Worm (Caenorhabditis elegans): Measurements from ENCODE around the gene camt-1.

camt-1 gene

ce11 chrII:4548408-4548807 lies 43.5 kb upstream of the camt-1 start (continued):
- TF ChIP-seq sea-2 (GFP tag; IDR thresholded peaks at IDR 0.05) (no peak), die-1 (tag; optimal IDR thresholded peaks at IDR 0.05) (no peak)

- TF ChIP-seq tbp1 (GFP tag; optimal IDR thresholded peaks at IDR 0.05) (no peak), ztf-18 (tag; optimal IDR thresholded peaks at IDR 0.05) (no peak), nhr-27 (tag; optimal IDR thresholded peaks at IDR 0.05) (no peak), cebp-1 (GFP tag; IDR thresholded peaks at IDR 0.05) (no peak), cebp-1 (tag; optimal IDR thresholded peaks at IDR 0.05) (no peak), lag-1 (GFP tag; IDR thresholded peaks at IDR 0.05) (no peak), ccch-3 (GFP tag; optimal IDR thresholded peaks at IDR 0.05) (no peak), snpc-1.1 (tag; optimal IDR thresholded peaks at IDR 0.05; ENCODE audit: insufficient read depth) (no peak), hmg-1.2 (GFP tag; IDR thresholded peaks at IDR 0.05) (no peak)
Observed at ce11 chrII:4543568-4543967, 38.6 kb upstream of the camt-1 start, which contains the start of gene sra-34. sra-34 (minus strand) TSS chrII:4543668.

- TF ChIP-seq egl-18 (GFP tag; IDR thresholded peaks at IDR 0.05) (no peak), tbp1 (GFP tag; optimal IDR thresholded peaks at IDR 0.05) (no peak), Y95B8A.8 (GFP tag; IDR thresholded peaks at IDR 0.05) (no peak), lin-54 (GFP tag; optimal IDR thresholded peaks at IDR 0.05) (no peak), ets-4 (GFP tag; optimal IDR thresholded peaks at IDR 0.05) (no peak)
Observed at ce11 chrII:4540631-4541030, 35.7 kb upstream of the camt-1 start, which contains the start of gene sra-36. sra-36 (minus strand) TSS chrII:4540731.

DNA sequence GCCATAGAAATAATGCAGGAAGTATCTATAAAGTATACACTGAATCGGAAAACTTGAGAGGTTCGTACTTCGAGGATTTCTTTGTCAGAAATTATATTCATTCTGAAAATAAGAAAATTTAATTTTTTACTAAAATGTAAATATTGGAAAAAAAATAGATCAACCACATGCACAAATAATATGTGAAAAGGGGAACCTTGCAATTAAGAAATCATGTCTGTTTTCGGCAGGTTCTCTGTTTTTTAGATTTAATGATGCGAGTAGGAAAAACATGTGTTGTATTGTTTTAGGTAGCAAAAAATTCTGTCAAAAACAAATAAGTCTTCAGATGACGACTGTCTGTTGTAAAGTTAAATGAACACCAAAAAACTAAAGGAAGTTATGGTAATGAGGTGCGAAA lies 32.2 kb upstream of the camt-1 start, which contains the start of gene sra-33:
Gene sra-33, minus strand, starts transcription at position 101 of the 400 bp plus-strand sequence.
- TF ChIP-seq B0336.3 (GFP tag; IDR thresholded peaks at IDR 0.05), result no peak
- no peak for TF ChIP-seq rcor-1 (GFP tag; IDR thresholded peaks at IDR 0.05)
- no peak for TF ChIP-seq unc-62 (GFP tag; optimal IDR thresholded peaks at IDR 0.05)
- TF ChIP-seq F10E7.11 (tag; optimal IDR thresholded peaks at IDR 0.05), result no peak
- TF ChIP-seq tbx-9 (tag; optimal IDR thresholded peaks at IDR 0.05; ENCODE audit: borderline replicate concordance), result no peak
- no peak for TF ChIP-seq let-526 (GFP tag; IDR thresholded peaks at IDR 0.05)
- no peak for TF ChIP-seq Y56A3A.18 (GFP tag; IDR thresholded peaks at IDR 0.05)
- TF ChIP-seq snpc-3.4 (tag; optimal IDR thresholded peaks at IDR 0.05), result no peak
- no peak for TF ChIP-seq Y67H2A.10 (GFP tag; conservative IDR thresholded peaks at IDR 0.05)
- no peak for TF ChIP-seq ztf-3 (GFP tag; optimal IDR thresholded peaks at IDR 0.05)
- TF ChIP-seq ztf-26 (tag; optimal IDR thresholded peaks at IDR 0.05), result no peak
- no peak for TF ChIP-seq F55B11.4 (tag; optimal IDR thresholded peaks at IDR 0.05; ENCODE audit: borderline replicate concordance, insufficient read depth)
- no peak for TF ChIP-seq cebp-2 (GFP tag; IDR thresholded peaks at IDR 0.05)
- no peak for TF ChIP-seq nhr-90 (tag; optimal IDR thresholded peaks at IDR 0.05)

DNA sequence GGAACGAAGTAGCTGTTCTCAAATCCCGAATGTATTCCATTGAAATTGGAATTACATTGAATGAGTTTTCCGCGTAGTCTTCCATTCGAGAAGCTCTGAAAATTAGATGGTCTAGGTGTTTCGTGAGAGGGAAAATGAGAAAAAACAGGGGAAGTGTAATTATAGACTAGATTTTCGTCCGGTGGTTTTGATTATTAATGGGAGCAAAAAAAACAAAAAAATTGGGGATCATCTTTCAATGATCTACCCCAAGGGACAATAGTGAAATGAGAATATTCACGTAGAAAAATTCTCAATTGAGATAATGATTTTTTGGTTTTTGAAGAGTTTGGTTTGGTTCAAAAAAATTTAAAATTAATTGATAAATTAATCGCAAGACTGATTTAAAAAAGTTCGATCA lies 26.9 kb upstream of the camt-1 start, which contains the start of gene sra-32:
Gene sra-32, minus strand, starts transcription at position 101 of the 400 bp plus-strand sequence.
- no peak for TF ChIP-seq attf-5 (GFP tag; optimal IDR thresholded peaks at IDR 0.05)
- TF ChIP-seq mel-28 (tag; optimal IDR thresholded peaks at IDR 0.05; ENCODE audit: borderline replicate concordance), result no peak
- no peak for TF ChIP-seq zim-3 (tag; optimal IDR thresholded peaks at IDR 0.05)
- no peak for TF ChIP-seq dpff-1 (tag; optimal IDR thresholded peaks at IDR 0.05)
- TF ChIP-seq pbrm-1 (GFP tag; IDR thresholded peaks at IDR 0.05), result no peak
- TF ChIP-seq madf-8 (GFP tag; conservative IDR thresholded peaks at IDR 0.05), result no peak
- TF ChIP-seq nhr-179 (tag; optimal IDR thresholded peaks at IDR 0.05), result no peak
- TF ChIP-seq ztf-22 (GFP tag; optimal IDR thresholded peaks at IDR 0.05), result no peak
- no peak for TF ChIP-seq F55B11.4 (tag; optimal IDR thresholded peaks at IDR 0.05; ENCODE audit: borderline replicate concordance, insufficient read depth)
- TF ChIP-seq F10E7.11 (tag; optimal IDR thresholded peaks at IDR 0.05), result no peak
- TF ChIP-seq ceh-79 (tag; optimal IDR thresholded peaks at IDR 0.05), result no peak
- no peak for TF ChIP-seq tbp1 (GFP tag; optimal IDR thresholded peaks at IDR 0.05)
- no peak for TF ChIP-seq ztf-18 (tag; optimal IDR thresholded peaks at IDR 0.05)
- no peak for TF ChIP-seq ztf-25 (GFP tag; IDR thresholded peaks at IDR 0.05)
- TF ChIP-seq snpc-1.1 (tag; optimal IDR thresholded peaks at IDR 0.05; ENCODE audit: insufficient read depth), result no peak
